Worm (Caenorhabditis elegans) whole organism, early embryonic: ENCODE data around the gene gpa-7.

Experiments
- B0310.2 ChIP-seq: sonication (generic microtip); optimal IDR thresholded peaks from 2 replicates; lab custom pipeline; 2016; ENCODE audit warnings: mild to moderate bottlenecking, missing genetic modification characterization, missing compliant biosample characterization
- F13C5.2 ChIP-seq: sonication (generic microtip); optimal IDR thresholded peaks from 2 replicates; lab custom pipeline; 2017; ENCODE audit warnings: mild to moderate bottlenecking, missing genetic modification characterization, inconsistent platforms, missing compliant biosample characterization
- aly-1 ChIP-seq: sonication (generic microtip); optimal IDR thresholded peaks from 2 replicates; lab custom pipeline; 2016; ENCODE audit warnings: missing genetic modification characterization, missing compliant biosample characterization
- ama-1 ChIP-seq: fragments of 150-350 bp; optimal IDR thresholded peaks from 2 replicates; lab custom pipeline; 2014
- ceh-36 ChIP-seq: sonication (generic microtip); optimal IDR thresholded peaks from 2 replicates; lab custom pipeline; 2016; ENCODE audit warnings: missing genetic modification characterization, inconsistent platforms, missing compliant biosample characterization
- flt-1 ChIP-seq: fragments of 200-800 bp; sonication (Bioruptor generic); IDR thresholded peaks from 2 replicates; pipeline ENCODE4 v1.3.6; 2022; ENCODE audit warnings: missing genetic modification characterization, missing compliant biosample characterization
- hmbx-1 ChIP-seq: sonication (generic microtip); optimal IDR thresholded peaks from 2 replicates; lab custom pipeline; 2016; ENCODE audit warnings: mild to moderate bottlenecking, missing genetic modification characterization, missing compliant biosample characterization
- hmg-4 ChIP-seq: fragments of 200-800 bp; sonication (Bioruptor generic); optimal IDR thresholded peaks from 2 replicates; lab custom pipeline; 2018; ENCODE audit warnings: mild to moderate bottlenecking, missing genetic modification characterization, missing compliant biosample characterization
- hnd-1 ChIP-seq: sonication (generic microtip); optimal IDR thresholded peaks from 2 replicates; lab custom pipeline; 2016; ENCODE audit warnings: missing genetic modification characterization, missing compliant biosample characterization
- pes-1 ChIP-seq: fragments of 200-800 bp; sonication (Bioruptor generic); IDR thresholded peaks from 2 replicates; pipeline ENCODE4 v1.3.6; 2022; ENCODE audit warnings: missing genetic modification reagents, missing genetic modification characterization, missing compliant biosample characterization
- scrt-1 ChIP-seq: fragments of 200-800 bp; sonication (Bioruptor generic); IDR thresholded peaks from 2 replicates; pipeline ENCODE4 v1.3.6; 2022; ENCODE audit warnings: missing genetic modification characterization, missing compliant biosample characterization
- tbx-11 ChIP-seq: fragments of 200-800 bp; sonication (Bioruptor generic); IDR thresholded peaks from 2 replicates; pipeline ENCODE4 v1.3.6; 2022; ENCODE audit warnings: missing genetic modification characterization, missing compliant biosample characterization
- tbx-37 ChIP-seq: fragments of 200-800 bp; sonication (Bioruptor generic); conservative IDR thresholded peaks from 2 replicates; pipeline ENCODE4 v1.3.6; 2022; ENCODE audit warnings: missing genetic modification reagents, missing genetic modification characterization, missing compliant biosample characterization
- tra-4 ChIP-seq: sonication (generic microtip); optimal IDR thresholded peaks from 2 replicates; lab custom pipeline; 2017; ENCODE audit warnings: missing genetic modification characterization, missing compliant biosample characterization

DNA sequence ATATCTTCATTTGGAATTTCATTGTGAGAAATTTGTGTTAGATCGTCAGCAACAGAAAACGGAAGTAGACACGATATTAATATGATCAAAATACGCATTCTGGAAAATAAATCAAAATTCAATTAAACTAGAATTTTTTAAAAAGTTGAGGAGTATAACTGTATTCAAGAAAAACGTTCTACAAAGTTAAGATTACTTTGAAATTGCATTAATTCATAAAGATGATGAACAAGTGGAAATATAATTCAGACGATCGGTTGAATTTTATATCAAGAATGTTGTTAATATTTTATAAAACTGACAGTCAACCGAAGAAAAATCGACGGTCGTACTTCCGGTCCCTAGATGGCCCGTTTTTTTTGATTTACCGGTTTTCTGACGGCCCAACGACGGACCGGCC lies 49.2 kb downstream of the gpa-7 start, which contains the start of gene F01D4.8:
- TF ChIP-seq tra-4 (tag; lab: Kevin White, UChicago) (no peak), tbx-37 (GFP tag; lab: Robert Waterston, UW) (no peak), ama-1 (lab: Kevin White, UChicago) (no peak), B0310.2 (no peak), tbx-11 (GFP tag; lab: Robert Waterston, UW) (no peak), scrt-1 (no peak), hmg-4 (GFP tag; lab: Kevin White, UChicago) (no peak), hnd-1 (tag; lab: Kevin White, UChicago) (no peak), F13C5.2 (tag; lab: Kevin White, UChicago) (no peak), pes-1 (GFP tag; lab: Robert Waterston, UW) (no peak), hmbx-1 (tag; lab: Kevin White, UChicago) (no peak), flt-1 (GFP tag; lab: Robert Waterston, UW) (no peak), aly-1 (no peak), ceh-36 (tag; lab: Kevin White, UChicago) (no peak)
